Worm (Caenorhabditis elegans) whole organism, L2 larva: ENCODE results near the gene T25D1.3.

Source experiments
- C34F6.9 ChIP-seq: fragments of 150-350 bp; optimal IDR thresholded peaks from 2 replicates; lab custom pipeline; 2014; ENCODE audit warnings: missing biosample characterization, missing genetic modification characterization
- R02D3.7 ChIP-seq: fragments of 150-350 bp; optimal IDR thresholded peaks from 2 replicates; lab custom pipeline; 2014; ENCODE audit warnings: missing biosample characterization, missing genetic modification characterization
- ZK546.5 ChIP-seq: sonication (generic microtip); optimal IDR thresholded peaks from 2 replicates; lab custom pipeline; 2017; ENCODE audit warnings: missing biosample characterization, missing genetic modification characterization
- aly-2 ChIP-seq: fragments of 150-350 bp; optimal IDR thresholded peaks from 2 replicates; lab custom pipeline; 2014; ENCODE audit warnings: missing biosample characterization, missing genetic modification characterization
- ama-1 ChIP-seq: fragments of 150-350 bp; optimal IDR thresholded peaks from 2 replicates; lab custom pipeline; 2018; ENCODE audit warnings: inconsistent platforms
- blmp-1 ChIP-seq: sonication (generic microtip); optimal IDR thresholded peaks from 2 replicates; lab custom pipeline; 2017; ENCODE audit warnings: missing genetic modification characterization, mild to moderate bottlenecking, missing compliant biosample characterization, antibody characterized with exemption, moderate library complexity; ENCODE audit not compliant: insufficient read depth
- ceh-16 ChIP-seq: fragments of 150-350 bp; optimal IDR thresholded peaks from 2 replicates; lab custom pipeline; 2014; ENCODE audit warnings: missing biosample characterization, missing genetic modification characterization
- crh-2 ChIP-seq: sonication (generic microtip); optimal IDR thresholded peaks from 2 replicates; lab custom pipeline; 2017; ENCODE audit warnings: missing biosample characterization, missing genetic modification characterization
- egl-27 ChIP-seq: sonication (generic microtip); optimal IDR thresholded peaks from 3 replicates; lab custom pipeline; 2017; ENCODE audit warnings: missing biosample characterization, missing genetic modification reagents, missing genetic modification characterization
- elt-1 ChIP-seq: fragments of 150-350 bp; optimal IDR thresholded peaks from 2 replicates; lab custom pipeline; 2014; ENCODE audit warnings: missing biosample characterization, missing genetic modification characterization
- gmeb-1 ChIP-seq: fragments of 150-350 bp; optimal IDR thresholded peaks from 2 replicates; lab custom pipeline; 2014; ENCODE audit warnings: missing biosample characterization, missing genetic modification characterization
- lin-11 ChIP-seq: fragments of 150-350 bp; sonication (generic microtip); optimal IDR thresholded peaks from 2 replicates; lab custom pipeline; 2014; ENCODE audit warnings: missing biosample characterization, missing genetic modification characterization, inconsistent platforms, mixed read lengths
- lin-13 ChIP-seq: fragments of 150-350 bp; optimal IDR thresholded peaks from 2 replicates; lab custom pipeline; 2014; ENCODE audit warnings: missing biosample characterization, missing genetic modification reagents, missing genetic modification characterization
- nhr-10 ChIP-seq: sonication (generic microtip); optimal IDR thresholded peaks from 2 replicates; lab custom pipeline; 2017; ENCODE audit warnings: missing biosample characterization, missing genetic modification characterization
- nhr-11 ChIP-seq: fragments of 150-350 bp; optimal IDR thresholded peaks from 2 replicates; lab custom pipeline; 2014; ENCODE audit warnings: missing biosample characterization, missing genetic modification characterization
- nhr-12 ChIP-seq: fragments of 150-350 bp; optimal IDR thresholded peaks from 2 replicates; lab custom pipeline; 2014; ENCODE audit warnings: missing biosample characterization, missing genetic modification characterization
- nhr-23 ChIP-seq: fragments of 150-350 bp; optimal IDR thresholded peaks from 2 replicates; lab custom pipeline; 2014; ENCODE audit warnings: missing biosample characterization, missing genetic modification reagents, missing genetic modification characterization
- nhr-237 ChIP-seq: fragments of 150-350 bp; optimal IDR thresholded peaks from 2 replicates; lab custom pipeline; 2014; ENCODE audit warnings: missing biosample characterization, missing genetic modification characterization
- nhr-77 ChIP-seq: fragments of 150-350 bp; optimal IDR thresholded peaks from 2 replicates; lab custom pipeline; 2014; ENCODE audit warnings: missing biosample characterization, missing genetic modification characterization
- peb-1 ChIP-seq: fragments of 150-350 bp; optimal IDR thresholded peaks from 2 replicates; lab custom pipeline; 2014; ENCODE audit warnings: missing biosample characterization, missing genetic modification characterization
- sem-4 ChIP-seq: fragments of 150-350 bp; optimal IDR thresholded peaks from 2 replicates; lab custom pipeline; 2014; ENCODE audit warnings: missing biosample characterization, missing genetic modification reagents, missing genetic modification characterization
- skn-1 ChIP-seq: sonication (generic microtip); optimal IDR thresholded peaks from 2 replicates; lab custom pipeline; 2017; ENCODE audit warnings: missing biosample characterization, missing genetic modification characterization
- snpc-4 ChIP-seq: fragments of 150-350 bp; optimal IDR thresholded peaks from 2 replicates; lab custom pipeline; 2014; ENCODE audit warnings: missing biosample characterization, missing genetic modification characterization
- unc-39 ChIP-seq: fragments of 150-350 bp; optimal IDR thresholded peaks from 2 replicates; lab custom pipeline; 2014; ENCODE audit warnings: missing biosample characterization, missing genetic modification characterization
- unc-55 ChIP-seq: fragments of 150-350 bp; sonication (generic microtip); optimal IDR thresholded peaks from 3 replicates; lab custom pipeline; 2014; ENCODE audit warnings: missing biosample characterization, missing genetic modification reagents, missing genetic modification characterization
- unc-62 ChIP-seq: fragments of 150-350 bp; optimal IDR thresholded peaks from 2 replicates; lab custom pipeline; 2014; ENCODE audit warnings: missing biosample characterization, missing genetic modification reagents, missing genetic modification characterization
- zag-1 ChIP-seq: fragments of 150-350 bp; optimal IDR thresholded peaks from 2 replicates; lab custom pipeline; 2014; ENCODE audit warnings: missing biosample characterization, missing genetic modification characterization
- ztf-1 ChIP-seq: fragments of 200-800 bp; sonication (Bioruptor generic); conservative IDR thresholded peaks from 2 replicates; pipeline ENCODE4 v1.3.6; 2022; ENCODE audit warnings: missing genetic modification characterization, missing compliant biosample characterization
- ztf-11 ChIP-seq: sonication (generic microtip); optimal IDR thresholded peaks from 2 replicates; lab custom pipeline; 2017; ENCODE audit warnings: missing biosample characterization, missing genetic modification characterization
- ztf-4 ChIP-seq: fragments of 150-350 bp; optimal IDR thresholded peaks from 2 replicates; lab custom pipeline; 2014; ENCODE audit warnings: missing biosample characterization, missing genetic modification characterization

Gene T25D1.3

DNA sequence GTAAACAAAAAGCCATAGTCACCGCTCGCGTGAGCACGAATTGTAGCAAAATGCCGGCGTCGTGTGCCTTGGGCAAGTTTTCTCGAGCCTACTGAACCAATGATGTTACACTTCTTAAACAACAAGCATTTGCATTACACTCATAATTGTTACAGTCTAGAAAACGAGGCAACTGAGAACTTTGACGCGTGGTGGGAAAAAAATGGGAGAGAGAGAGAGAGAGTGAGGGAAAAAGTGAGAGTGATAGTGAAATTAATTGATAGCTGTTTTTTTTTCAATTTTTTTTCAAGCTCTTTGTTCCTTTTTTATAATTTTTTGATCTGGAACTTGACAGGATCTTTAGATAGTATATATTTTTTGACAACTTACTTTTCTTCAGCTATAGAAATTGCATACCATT is 29.7 kb downstream of the T25D1.3 start:
- peak; percentile 70 for TF ChIP-seq blmp-1
- TF ChIP-seq gmeb-1: no peak

DNA sequence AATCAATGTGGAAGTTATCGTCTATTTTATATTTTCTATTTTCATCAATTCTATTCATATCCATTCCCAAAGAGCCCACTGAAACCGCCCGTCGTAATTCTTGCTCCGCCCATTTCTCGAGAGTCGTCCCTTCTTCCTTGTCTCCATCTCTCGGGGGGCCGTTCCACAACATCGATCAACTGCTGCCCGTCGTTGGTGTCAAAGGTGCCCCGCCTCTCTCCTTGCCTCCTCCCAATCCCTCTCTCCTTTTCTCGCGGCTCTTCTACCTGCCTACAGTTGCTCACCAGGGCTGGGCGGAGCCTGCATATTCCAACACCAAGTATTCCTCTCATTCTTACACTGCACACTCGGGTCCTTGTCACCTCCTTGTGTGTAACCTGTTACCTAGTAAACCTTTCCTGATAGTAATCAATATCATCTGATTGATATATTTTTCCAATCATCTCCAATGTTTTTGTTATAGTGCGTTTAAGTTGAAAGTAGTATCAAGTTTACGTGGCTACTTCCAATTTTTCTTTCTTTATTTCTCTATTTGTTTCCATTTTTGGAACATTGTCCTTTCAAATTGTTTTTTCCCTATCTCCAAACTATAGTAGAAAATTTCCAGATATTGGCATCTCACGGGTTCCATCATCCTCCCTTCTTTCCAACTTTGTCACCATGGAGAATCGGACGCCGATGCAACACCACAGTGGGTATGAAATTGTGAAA is 30.9 kb downstream of the T25D1.3 start, which contains the start of gene pat-9:
TSS of gene pat-9 (plus strand) at position 661 of the 711 bp plus-strand sequence.
- no peak for TF ChIP-seq ztf-4 (tag; lab: Kevin White, UChicago)
- no peak for TF ChIP-seq lin-11 (tag; lab: Kevin White, UChicago)
- TF ChIP-seq unc-39: no peak

DNA sequence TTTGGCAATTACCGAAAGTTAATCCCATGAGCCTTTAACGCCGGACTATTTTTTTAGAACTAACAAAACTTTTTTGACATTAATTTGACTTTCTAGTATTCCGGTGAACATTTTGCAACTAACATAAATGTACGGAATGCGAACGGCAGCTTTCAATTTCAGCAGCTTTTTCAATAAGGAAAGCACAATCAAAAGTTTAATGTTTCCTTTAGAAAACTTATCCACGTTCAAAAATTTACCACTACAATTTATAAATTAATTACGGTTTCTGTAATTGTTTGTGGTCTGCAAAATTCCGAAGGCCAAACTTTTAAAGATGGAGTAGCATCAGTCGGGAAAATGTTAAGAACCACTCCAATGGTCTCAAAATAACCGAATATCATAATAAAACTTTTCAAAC is 34.9 kb downstream of the T25D1.3 start, which contains the start of gene osm-1:
TSS of gene osm-1 (plus strand) at position 301 of the 400 bp plus-strand sequence.
- TF ChIP-seq nhr-23 (tag; lab: Kevin White, UChicago) (no peak), skn-1 (tag; lab: Kevin White, UChicago) (no peak), lin-11 (tag; lab: Kevin White, UChicago) (no peak), nhr-12 (tag; lab: Kevin White, UChicago) (no peak), nhr-11 (tag; lab: Kevin White, UChicago) (no peak), ama-1 (lab: Kevin White, UChicago) (no peak), nhr-77 (tag; lab: Kevin White, UChicago) (no peak), egl-27 (no peak), unc-62 (GFP tag; lab: Kevin White, UChicago) (no peak)

DNA sequence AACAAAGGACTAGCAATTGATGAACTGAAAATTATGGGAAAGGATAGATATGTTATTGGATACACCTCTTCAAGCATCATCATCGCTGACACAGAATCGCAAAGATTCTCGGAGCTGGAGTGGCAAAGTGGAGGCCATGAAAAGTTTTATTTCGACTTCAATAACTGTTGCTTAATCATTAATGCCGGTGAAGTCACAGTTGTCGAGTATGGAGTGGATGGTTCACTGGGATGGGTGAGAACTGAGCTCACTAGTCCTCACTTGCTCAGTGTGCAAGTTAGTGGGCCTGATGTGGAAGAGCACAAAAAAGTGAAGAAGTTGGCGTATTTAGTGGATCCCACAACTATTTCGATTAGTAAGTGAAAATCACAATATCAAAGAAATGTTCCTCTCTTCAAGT is 38.4 kb downstream of the T25D1.3 start:
- TF ChIP-seq R02D3.7: no peak
- TF ChIP-seq zag-1 (tag; lab: Kevin White, UChicago): no peak
- no peak for TF ChIP-seq unc-39
- no peak for TF ChIP-seq peb-1
- TF ChIP-seq ztf-11 (tag; lab: Kevin White, UChicago): no peak
- TF ChIP-seq sem-4: no peak
- no peak for TF ChIP-seq ceh-16 (tag; lab: Kevin White, UChicago)
- no peak for TF ChIP-seq unc-55
- TF ChIP-seq nhr-77 (tag; lab: Kevin White, UChicago): no peak
- no peak for TF ChIP-seq ZK546.5 (tag; lab: Kevin White, UChicago)
- no peak for TF ChIP-seq C34F6.9 (tag; lab: Kevin White, UChicago)
- TF ChIP-seq snpc-4 (tag; lab: Kevin White, UChicago): no peak

DNA sequence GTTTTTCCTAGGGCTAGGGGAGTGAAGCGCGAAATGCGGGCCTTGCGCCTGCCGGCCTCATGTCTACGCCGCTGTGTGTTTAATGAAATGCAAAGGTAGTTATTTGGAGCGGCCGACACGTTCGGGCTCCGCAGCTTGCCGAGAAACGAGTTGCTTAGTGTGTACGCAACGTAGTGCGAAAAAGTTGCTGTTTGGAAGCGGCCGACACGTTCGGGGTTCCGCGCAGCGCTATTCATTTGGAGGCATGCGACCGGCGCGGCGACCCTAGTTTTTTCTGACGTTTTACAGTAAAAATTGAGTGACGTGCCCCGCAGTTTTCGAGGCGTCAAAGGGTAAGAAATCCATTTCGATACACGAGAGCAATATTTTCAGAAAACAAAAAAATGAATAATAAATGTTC is 40.2 kb downstream of the T25D1.3 start:
- TF ChIP-seq snpc-4 (tag; lab: Kevin White, UChicago) (peak; percentile 47), lin-13 (GFP tag; lab: Kevin White, UChicago) (no peak)

DNA sequence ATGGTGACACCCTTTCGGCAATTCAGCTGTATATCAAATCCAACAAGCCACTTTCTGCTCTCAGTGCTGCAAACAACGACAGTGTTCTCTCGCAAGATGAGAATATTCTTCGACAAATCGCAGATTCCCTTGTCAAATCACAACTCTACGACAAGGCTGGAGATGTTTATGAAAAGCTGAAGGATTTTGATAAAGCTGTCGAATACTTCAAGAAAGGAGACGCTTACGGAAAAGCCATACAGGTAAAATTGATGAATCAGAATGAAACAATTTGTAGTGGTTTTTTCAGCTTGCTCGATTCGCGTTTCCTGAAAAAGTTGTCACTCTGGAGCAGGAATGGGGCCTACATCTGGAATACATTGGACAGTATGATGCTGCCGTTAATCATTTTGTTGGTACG is 40.7 kb downstream of the T25D1.3 start:
- TF ChIP-seq unc-55 (no peak), elt-1 (tag; lab: Kevin White, UChicago) (no peak), nhr-237 (tag; lab: Kevin White, UChicago) (no peak), skn-1 (tag; lab: Kevin White, UChicago) (no peak), nhr-10 (tag; lab: Kevin White, UChicago) (no peak), gmeb-1 (no peak), unc-62 (GFP tag; lab: Kevin White, UChicago) (no peak), ztf-1 (GFP tag; lab: Robert Waterston, UW) (no peak), ztf-4 (tag; lab: Kevin White, UChicago) (no peak), nhr-77 (tag; lab: Kevin White, UChicago) (no peak)

DNA sequence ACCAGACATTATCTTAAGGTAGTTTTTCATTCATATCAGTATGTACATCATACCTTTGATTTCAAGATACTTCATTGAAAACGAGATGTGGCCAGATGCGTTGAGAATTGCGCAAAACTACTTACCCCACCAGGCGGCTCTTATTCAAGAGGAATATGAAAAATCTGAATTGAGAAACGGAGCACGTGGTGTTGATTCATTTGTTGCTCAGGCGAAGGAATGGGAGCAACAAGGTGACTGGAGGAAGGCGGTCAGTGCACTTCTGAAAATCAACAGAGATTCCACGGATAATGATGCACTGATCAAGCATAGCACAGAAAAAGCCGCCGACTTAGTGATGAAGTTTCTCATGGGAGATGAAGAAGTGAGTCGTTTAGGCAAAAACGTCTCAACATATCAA is 42.8 kb downstream of the T25D1.3 start:
- TF ChIP-seq blmp-1: no peak
- no peak for TF ChIP-seq aly-2 (tag; lab: Kevin White, UChicago)
- no peak for TF ChIP-seq lin-11 (tag; lab: Kevin White, UChicago)
- no peak for TF ChIP-seq crh-2 (tag; lab: Kevin White, UChicago)
